Fruit fly (Drosophila melanogaster) whole organism: Measurements from ENCODE around the gene Rbp1.

Experiments used
- CG8478 ChIP-seq: fragments of >200 bp; optimal IDR thresholded peaks from 2 replicates; lab custom pipeline; 2018; ENCODE audit warnings: inconsistent platforms
- Dll ChIP-seq: fragments of >200 bp; optimal IDR thresholded peaks from 2 replicates; lab custom pipeline; 2017
- pan ChIP-seq: fragments of >200 bp; optimal IDR thresholded peaks from 2 replicates; lab custom pipeline; 2017
- usp ChIP-seq: fragments of >200 bp; optimal IDR thresholded peaks from 2 replicates; lab custom pipeline; 2017; ENCODE audit warnings: missing biosample characterization, missing genetic modification characterization, mixed read lengths

DNA sequence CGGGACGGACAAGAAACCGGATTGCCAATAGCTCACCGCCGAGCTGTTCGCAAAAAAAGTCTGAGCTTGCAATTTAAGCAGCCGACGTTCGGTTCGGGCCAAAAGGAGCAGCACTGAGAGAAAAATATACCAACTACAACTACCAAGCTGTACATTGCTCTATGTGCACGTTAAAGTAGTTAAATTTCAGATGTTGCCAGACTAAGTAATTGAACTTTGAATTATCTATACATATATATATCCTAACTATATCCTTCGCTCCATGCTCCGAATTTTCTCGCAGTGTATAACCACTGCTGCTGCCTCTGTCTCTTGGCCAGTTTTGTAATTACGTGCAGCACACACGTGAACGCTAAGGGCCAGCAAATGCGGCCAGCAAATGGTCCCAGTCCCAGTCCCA, 50.7 kb downstream of the Rbp1 start:
- TF ChIP-seq Dll (lab: Kevin White, UChicago) (no peak), CG8478 (lab: Kevin White, UChicago) (no peak), pan (lab: Kevin White, UChicago) (no peak), usp (no peak)
